Fruit fly (Drosophila melanogaster): ENCODE data around the gene CG17801.
A peak's percentile ranks its signal among the peaks of the same experiment; 100 is the strongest.

- no peak for TF ChIP-seq Pif1A (GFP tag; optimal IDR thresholded peaks at IDR 0.05)
- TF ChIP-seq fd96Ca (GFP tag; IDR thresholded peaks at IDR 0.05): no peak
- no peak for TF ChIP-seq D1 (tag; optimal IDR thresholded peaks at IDR 0.05)
- TF ChIP-seq EcR (GFP tag; optimal IDR thresholded peaks at IDR 0.05): peak; percentile 38
Measured at dm6 chr3R:17801264-17801663, 5.6 kb downstream of the CG17801 start, which contains the start of gene CG17803.

All from whole organism, pupa.